Fruit fly (Drosophila melanogaster) whole organism, adult: ENCODE measurements around the gene Pstk.

Experiments
- CG12768 ChIP-seq: fragments of 200-800 bp; sonication (Bioruptor generic); optimal IDR thresholded peaks from 2 replicates; lab custom pipeline; 2017; ENCODE audit warnings: missing biosample characterization, missing genetic modification characterization, mild to moderate bottlenecking, moderate library complexity, missing genetic modification reagents
- CG33017 ChIP-seq: fragments of 200-800 bp; sonication (Bioruptor generic); optimal IDR thresholded peaks from 2 replicates; lab custom pipeline; 2018; ENCODE audit warnings: missing biosample characterization, mild to moderate bottlenecking, missing genetic modification characterization, moderate library complexity
- CG5204 ChIP-seq: fragments of 200-800 bp; sonication (Bioruptor generic); optimal IDR thresholded peaks from 2 replicates; lab custom pipeline; 2016; ENCODE audit warnings: missing biosample characterization, missing genetic modification characterization
- bab1 ChIP-seq: fragments of 200-800 bp; sonication (Bioruptor generic); optimal IDR thresholded peaks from 3 replicates; lab custom pipeline; 2019; ENCODE audit warnings: missing biosample characterization, mild to moderate bottlenecking, missing genetic modification characterization, moderate library complexity

- TF ChIP-seq CG5204 (no peak), bab1 (GFP tag; lab: Kevin White, UChicago) (peak; percentile 40), CG33017 (tag; lab: Kevin White, UChicago) (no peak), CG12768 (GFP tag; lab: Kevin White, UChicago) (peak; percentile 1)
These were observed 44.4 kb upstream of the Pstk start for dm6 chrX:19662583-19663195.
